Worm (Caenorhabditis elegans) whole organism, midembryonic: ENCODE data around the gene F40H3.3.

ENCODE experiments used
- T22C8.4 ChIP-seq: fragments of 200-800 bp; sonication (Bioruptor generic); IDR thresholded peaks from 2 replicates; pipeline ENCODE4 v1.3.6; 2022; ENCODE audit warnings: missing genetic modification characterization, missing compliant biosample characterization
- cog-1 ChIP-seq: sonication (generic microtip); optimal IDR thresholded peaks from 2 replicates; lab custom pipeline; 2016; ENCODE audit warnings: missing genetic modification characterization, missing compliant biosample characterization
- flt-1 ChIP-seq: fragments of 200-800 bp; sonication (Bioruptor generic); IDR thresholded peaks from 2 replicates; pipeline ENCODE4 v1.3.6; 2022; ENCODE audit warnings: missing genetic modification characterization, missing compliant biosample characterization
- klf-2 ChIP-seq: fragments of 200-800 bp; sonication (Bioruptor generic); conservative IDR thresholded peaks from 2 replicates; pipeline ENCODE4 v1.3.6; 2022; ENCODE audit warnings: missing genetic modification reagents, missing genetic modification characterization, missing compliant biosample characterization
- med-1 ChIP-seq: sonication (generic microtip); optimal IDR thresholded peaks from 2 replicates; lab custom pipeline; 2017; ENCODE audit warnings: missing genetic modification characterization, mild to moderate bottlenecking, missing compliant biosample characterization, antibody characterized with exemption, missing genetic modification reagents; ENCODE audit not compliant: insufficient read depth
- ref-1 ChIP-seq: fragments of 200-800 bp; sonication (Bioruptor generic); conservative IDR thresholded peaks from 2 replicates; pipeline ENCODE4 v1.3.6; 2022; ENCODE audit warnings: missing genetic modification reagents, missing genetic modification characterization, missing compliant biosample characterization
- tab-1 ChIP-seq: fragments of 200-800 bp; sonication (Bioruptor generic); IDR thresholded peaks from 2 replicates; pipeline ENCODE4 v1.3.6; 2022; ENCODE audit warnings: missing genetic modification characterization, missing compliant biosample characterization
- ztf-23 ChIP-seq: fragments of 200-800 bp; sonication (Bioruptor generic); IDR thresholded peaks from 2 replicates; pipeline ENCODE4 v1.3.6; 2022; ENCODE audit warnings: missing genetic modification reagents, missing genetic modification characterization, missing compliant biosample characterization
- ztf-29 ChIP-seq: fragments of 200-800 bp; sonication (Bioruptor generic); IDR thresholded peaks from 2 replicates; pipeline ENCODE4 v1.3.6; 2022; ENCODE audit warnings: missing genetic modification reagents, missing genetic modification characterization, missing compliant biosample characterization

Gene F40H3.3

ce11 chrII:6175027-6175426 lies 3.7 kb downstream of the F40H3.3 start:
- no peak for TF ChIP-seq ref-1
- TF ChIP-seq ztf-29 (GFP tag; lab: Robert Waterston, UW): no peak
- no peak for TF ChIP-seq ztf-23 (GFP tag; lab: Robert Waterston, UW)
- TF ChIP-seq tab-1: no peak
- TF ChIP-seq cog-1 (tag; lab: Kevin White, UChicago): no peak
- no peak for TF ChIP-seq med-1 (GFP tag; lab: Kevin White, UChicago)
- TF ChIP-seq klf-2 (GFP tag; lab: Robert Waterston, UW): no peak
- TF ChIP-seq flt-1 (GFP tag; lab: Robert Waterston, UW): no peak
- TF ChIP-seq T22C8.4 (GFP tag; lab: Robert Waterston, UW): no peak

DNA sequence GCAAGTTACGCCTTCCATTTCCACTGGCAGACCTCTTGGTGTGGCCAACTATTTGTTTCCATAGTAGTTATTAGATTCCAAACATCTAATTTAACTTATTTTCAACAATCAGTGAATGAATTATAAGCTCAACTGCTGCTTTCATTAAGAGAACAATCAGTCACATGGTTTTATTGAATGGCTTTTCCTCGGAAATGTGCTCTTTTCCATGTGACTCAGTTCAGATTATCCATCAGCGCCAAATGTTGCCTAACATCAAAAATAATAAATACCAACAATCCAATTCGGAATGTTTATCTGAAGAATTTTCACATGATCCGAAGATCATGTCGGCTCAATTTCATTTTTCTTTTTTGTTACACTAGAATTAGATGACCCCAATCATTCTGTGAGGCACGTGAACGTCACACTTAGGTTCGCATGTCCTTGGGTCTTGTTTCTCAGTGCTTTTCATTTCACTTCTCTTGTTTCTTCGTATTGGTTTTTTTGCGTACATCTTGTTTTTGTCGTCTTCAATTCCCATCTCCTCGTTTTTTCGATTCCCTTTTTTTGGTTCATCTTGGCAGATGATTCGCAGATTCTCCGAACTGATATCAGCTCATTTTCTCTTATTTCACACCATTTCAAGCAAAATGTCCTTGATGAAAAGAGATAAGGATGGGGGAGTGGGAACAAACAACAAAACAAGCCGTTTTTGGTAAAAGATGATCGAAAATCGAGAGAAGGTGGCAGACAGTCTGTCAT lies 5.0 kb downstream of the F40H3.3 start:
- no peak for TF ChIP-seq T22C8.4 (GFP tag; lab: Robert Waterston, UW)
- no peak for TF ChIP-seq ztf-23 (GFP tag; lab: Robert Waterston, UW)
- no peak for TF ChIP-seq med-1 (GFP tag; lab: Kevin White, UChicago)
- TF ChIP-seq flt-1 (GFP tag; lab: Robert Waterston, UW): no peak
- TF ChIP-seq ztf-29 (GFP tag; lab: Robert Waterston, UW): no peak
- no peak for TF ChIP-seq cog-1 (tag; lab: Kevin White, UChicago)
- no peak for TF ChIP-seq tab-1
- TF ChIP-seq ref-1: no peak
- TF ChIP-seq klf-2 (GFP tag; lab: Robert Waterston, UW): no peak

DNA sequence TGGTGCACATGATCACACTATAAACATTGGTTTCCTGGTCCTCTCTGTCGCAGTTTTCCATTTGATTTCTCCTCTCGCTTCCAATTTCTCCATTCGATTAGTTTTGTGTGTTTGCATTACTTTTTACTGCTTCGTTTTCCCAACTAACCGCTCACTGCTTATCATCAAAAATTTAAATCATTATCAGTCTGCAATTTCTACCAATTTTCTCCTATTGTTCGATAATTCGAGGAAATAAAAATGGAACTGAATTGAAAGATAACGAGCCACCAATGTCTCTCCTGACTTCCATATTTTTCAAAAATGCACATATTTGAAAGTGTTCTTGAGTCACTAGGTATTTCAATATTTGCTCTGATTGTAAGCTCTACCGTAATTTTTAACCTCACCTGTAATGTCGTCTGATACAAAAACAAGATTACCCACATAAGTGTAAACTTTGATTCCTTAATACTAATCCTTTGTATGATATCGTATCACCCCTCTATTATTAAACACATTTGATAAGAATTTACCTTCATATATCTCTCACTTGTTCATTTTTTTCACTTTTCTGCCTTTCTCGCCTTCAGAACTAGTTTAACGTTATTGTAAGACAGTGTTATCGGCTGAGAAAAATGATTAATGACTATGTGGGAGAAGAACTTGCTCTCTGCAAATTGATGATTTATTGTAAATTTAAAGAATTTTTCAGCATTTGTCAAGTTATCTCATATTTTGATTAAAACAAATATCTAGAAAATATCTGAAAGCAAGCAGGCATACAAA lies 6.9 kb downstream of the F40H3.3 start:
- TF ChIP-seq ztf-23 (GFP tag; lab: Robert Waterston, UW): no peak
- no peak for TF ChIP-seq cog-1 (tag; lab: Kevin White, UChicago)
- no peak for TF ChIP-seq tab-1
- no peak for TF ChIP-seq ref-1
- no peak for TF ChIP-seq T22C8.4 (GFP tag; lab: Robert Waterston, UW)
- no peak for TF ChIP-seq flt-1 (GFP tag; lab: Robert Waterston, UW)
- no peak for TF ChIP-seq ztf-29 (GFP tag; lab: Robert Waterston, UW)
- no peak for TF ChIP-seq med-1 (GFP tag; lab: Kevin White, UChicago)
- TF ChIP-seq klf-2 (GFP tag; lab: Robert Waterston, UW): no peak

DNA sequence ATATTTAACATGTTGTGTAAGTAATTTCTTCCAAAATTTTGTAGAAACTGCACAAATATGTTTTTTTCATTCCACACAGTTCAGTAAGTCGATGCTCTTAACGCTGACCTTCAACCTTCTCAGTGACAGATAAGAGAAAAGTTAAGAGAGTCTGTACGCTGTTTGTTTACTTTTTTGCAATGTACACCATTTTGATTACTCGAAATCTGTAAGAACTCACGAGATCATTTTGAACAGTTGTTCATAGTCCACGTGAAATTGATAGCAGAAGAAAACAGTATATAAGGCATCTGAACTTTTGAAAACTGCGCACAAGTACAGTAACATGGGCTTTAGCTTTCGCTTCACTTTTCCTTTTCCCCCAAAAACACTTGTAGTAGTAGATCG lies 7.4 kb downstream of the F40H3.3 start:
- TF ChIP-seq flt-1 (GFP tag; lab: Robert Waterston, UW) (no peak), tab-1 (no peak), ref-1 (no peak), T22C8.4 (GFP tag; lab: Robert Waterston, UW) (no peak), ztf-23 (GFP tag; lab: Robert Waterston, UW) (no peak), ztf-29 (GFP tag; lab: Robert Waterston, UW) (no peak), med-1 (GFP tag; lab: Kevin White, UChicago) (no peak), cog-1 (tag; lab: Kevin White, UChicago) (no peak), klf-2 (GFP tag; lab: Robert Waterston, UW) (no peak)

DNA sequence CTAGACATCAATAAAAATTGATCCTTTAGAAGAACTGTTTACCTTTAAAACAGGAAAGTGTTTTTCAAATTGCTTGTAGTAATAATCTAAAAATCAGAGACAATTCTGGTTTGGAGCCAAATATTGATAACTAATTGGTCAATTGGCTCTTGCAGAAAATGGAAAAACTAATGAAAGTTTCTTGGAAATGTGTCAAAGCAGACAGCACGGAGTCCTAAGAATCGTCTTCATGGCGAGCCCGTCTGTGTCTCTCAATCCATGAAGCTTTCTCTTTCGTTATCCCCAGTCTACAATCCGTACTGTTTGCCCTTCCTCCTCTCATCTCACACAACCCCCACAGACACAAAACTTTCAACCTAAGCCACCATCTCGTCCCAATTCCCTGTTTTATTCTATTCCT lies 8.2 kb downstream of the F40H3.3 start, which contains the start of gene F40H3.1:
Gene F40H3.1 (plus strand): TSS at position 301 of the 400 bp plus-strand sequence.
- TF ChIP-seq T22C8.4 (GFP tag; lab: Robert Waterston, UW) (no peak), ztf-23 (GFP tag; lab: Robert Waterston, UW) (no peak), ztf-29 (GFP tag; lab: Robert Waterston, UW) (no peak), flt-1 (GFP tag; lab: Robert Waterston, UW) (no peak), ref-1 (no peak), klf-2 (GFP tag; lab: Robert Waterston, UW) (no peak), med-1 (GFP tag; lab: Kevin White, UChicago) (no peak), cog-1 (tag; lab: Kevin White, UChicago) (no peak), tab-1 (no peak)

- no peak for TF ChIP-seq flt-1 (GFP tag; lab: Robert Waterston, UW)
- TF ChIP-seq tab-1: no peak
- TF ChIP-seq ztf-29 (GFP tag; lab: Robert Waterston, UW): no peak
- no peak for TF ChIP-seq klf-2 (GFP tag; lab: Robert Waterston, UW)
- TF ChIP-seq ztf-23 (GFP tag; lab: Robert Waterston, UW): no peak
- no peak for TF ChIP-seq med-1 (GFP tag; lab: Kevin White, UChicago)
- TF ChIP-seq cog-1 (tag; lab: Kevin White, UChicago): no peak
- no peak for TF ChIP-seq ref-1
- TF ChIP-seq T22C8.4 (GFP tag; lab: Robert Waterston, UW): no peak
Measured at ce11 chrII:6180552-6180951, 9.2 kb downstream of the F40H3.3 start.

DNA sequence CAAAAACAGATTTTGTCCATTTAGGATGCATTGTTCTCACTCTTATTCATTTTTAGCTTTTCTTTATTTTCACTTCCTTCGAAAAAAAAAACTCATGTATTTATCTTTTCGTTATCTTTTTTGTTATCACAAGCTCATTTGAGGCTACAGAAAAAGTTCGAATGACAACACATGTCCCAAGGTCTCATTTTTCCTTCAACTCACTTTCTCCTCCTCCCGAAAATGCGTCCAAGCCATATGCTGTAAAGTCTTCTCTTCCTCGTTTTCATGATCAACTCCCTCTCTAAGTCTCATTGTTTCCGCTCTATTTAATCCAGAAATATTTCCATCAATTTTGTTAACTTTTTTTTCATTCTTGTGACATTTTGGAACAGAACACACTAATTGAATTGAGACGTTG lies 10.0 kb downstream of the F40H3.3 start:
- no peak for TF ChIP-seq ztf-29 (GFP tag; lab: Robert Waterston, UW)
- TF ChIP-seq flt-1 (GFP tag; lab: Robert Waterston, UW): no peak
- no peak for TF ChIP-seq med-1 (GFP tag; lab: Kevin White, UChicago)
- TF ChIP-seq T22C8.4 (GFP tag; lab: Robert Waterston, UW): no peak
- no peak for TF ChIP-seq ref-1
- TF ChIP-seq ztf-23 (GFP tag; lab: Robert Waterston, UW): no peak
- no peak for TF ChIP-seq tab-1

ce11 chrII:6190770-6191169 lies 19.5 kb downstream of the F40H3.3 start:
- TF ChIP-seq ztf-23 (GFP tag; lab: Robert Waterston, UW): no peak
- TF ChIP-seq T22C8.4 (GFP tag; lab: Robert Waterston, UW): no peak
- no peak for TF ChIP-seq med-1 (GFP tag; lab: Kevin White, UChicago)
- no peak for TF ChIP-seq klf-2 (GFP tag; lab: Robert Waterston, UW)
- no peak for TF ChIP-seq tab-1
- TF ChIP-seq ref-1: no peak
- no peak for TF ChIP-seq cog-1 (tag; lab: Kevin White, UChicago)
- no peak for TF ChIP-seq ztf-29 (GFP tag; lab: Robert Waterston, UW)
- TF ChIP-seq flt-1 (GFP tag; lab: Robert Waterston, UW): no peak
